Fruit fly (Drosophila melanogaster) whole organism, embryonic: ENCODE data around the gene cdi.

Experiments
- BtbVII ChIP-seq: fragments of 200-800 bp; sonication (Bioruptor generic); optimal IDR thresholded peaks from 3 replicates; lab custom pipeline; 2017; ENCODE audit warnings: missing biosample characterization, mild to moderate bottlenecking, missing genetic modification characterization
- CG1024 ChIP-seq: fragments of 200-800 bp; sonication (Bioruptor generic); IDR thresholded peaks from 2 replicates; pipeline ENCODE4 v1.3.6; 2022; ENCODE audit warnings: missing biosample characterization, missing genetic modification characterization
- CG10979 ChIP-seq: fragments of 200-800 bp; sonication (Bioruptor generic); optimal IDR thresholded peaks from 2 replicates; lab custom pipeline; 2018; ENCODE audit warnings: missing biosample characterization, mild to moderate bottlenecking, missing genetic modification characterization, moderate library complexity
- CG12219 ChIP-seq: fragments of 200-800 bp; sonication (Bioruptor generic); optimal IDR thresholded peaks from 3 replicates; lab custom pipeline; 2018; ENCODE audit warnings: missing biosample characterization, mild to moderate bottlenecking, missing genetic modification characterization
- CG13287 ChIP-seq: fragments of 200-800 bp; sonication (Bioruptor generic); IDR thresholded peaks from 2 replicates; pipeline ENCODE4 v1.3.6; 2022; ENCODE audit warnings: missing biosample characterization, missing genetic modification characterization; ENCODE audit not compliant: partially characterized antibody
- CG14050 ChIP-seq: fragments of 200-800 bp; sonication (Bioruptor generic); IDR thresholded peaks from 3 replicates; pipeline ENCODE4 v1.3.6; 2022; ENCODE audit warnings: missing biosample characterization, missing genetic modification characterization
- CG1603 ChIP-seq: fragments of 200-800 bp; sonication (Bioruptor generic); optimal IDR thresholded peaks from 2 replicates; lab custom pipeline; 2019; ENCODE audit warnings: missing biosample characterization, mild to moderate bottlenecking, missing genetic modification characterization, moderate library complexity
- CG17328 ChIP-seq: fragments of 200-800 bp; sonication (Bioruptor generic); IDR thresholded peaks from 2 replicates; pipeline ENCODE4 v1.3.6; 2022; ENCODE audit warnings: missing biosample characterization, missing genetic modification characterization
- CG2129 ChIP-seq: fragments of 200-800 bp; sonication (Bioruptor generic); IDR thresholded peaks from 2 replicates; pipeline ENCODE4 v1.3.6; 2022; ENCODE audit warnings: missing biosample characterization, missing genetic modification characterization; ENCODE audit not compliant: partially characterized antibody
- CG2889 ChIP-seq: fragments of 200-800 bp; sonication (Bioruptor generic); IDR thresholded peaks from 3 replicates; pipeline ENCODE4 v1.3.6; 2022; ENCODE audit warnings: missing biosample characterization, missing genetic modification characterization
- CG34224 ChIP-seq: fragments of 200-800 bp; sonication (Bioruptor generic); IDR thresholded peaks from 3 replicates; pipeline ENCODE4 v1.3.6; 2022; ENCODE audit warnings: missing biosample characterization, missing genetic modification characterization; ENCODE audit not compliant: partially characterized antibody
- CG3838 ChIP-seq: fragments of 200-800 bp; sonication (Bioruptor generic); optimal IDR thresholded peaks from 3 replicates; lab custom pipeline; 2016; ENCODE audit warnings: missing biosample characterization, missing genetic modification characterization
- CG4282 ChIP-seq: fragments of 200-800 bp; sonication (Bioruptor generic); optimal IDR thresholded peaks from 2 replicates; lab custom pipeline; 2016; ENCODE audit warnings: missing biosample characterization, missing genetic modification characterization
- CG6765 ChIP-seq: fragments of 200-800 bp; sonication (Bioruptor generic); optimal IDR thresholded peaks from 3 replicates; lab custom pipeline; 2017; ENCODE audit warnings: missing biosample characterization, mild to moderate bottlenecking, missing genetic modification characterization
- CG7372 ChIP-seq: fragments of 200-800 bp; sonication (Bioruptor generic); IDR thresholded peaks from 2 replicates; pipeline ENCODE4 v1.3.6; 2022; ENCODE audit warnings: missing biosample characterization, missing genetic modification characterization
- CG8478 ChIP-seq: fragments of >200 bp; optimal IDR thresholded peaks from 2 replicates; lab custom pipeline; 2018
- CG9609 ChIP-seq: fragments of 200-800 bp; sonication (Bioruptor generic); optimal IDR thresholded peaks from 3 replicates; lab custom pipeline; 2016; ENCODE audit warnings: missing biosample characterization, missing genetic modification characterization
- CG9817 ChIP-seq: fragments of 200-800 bp; sonication (Bioruptor generic); optimal IDR thresholded peaks from 2 replicates; lab custom pipeline; 2018; ENCODE audit warnings: missing biosample characterization, mild to moderate bottlenecking, missing genetic modification characterization, moderate library complexity
- Dbx ChIP-seq: fragments of 200-800 bp; sonication (Bioruptor generic); IDR thresholded peaks from 3 replicates; pipeline ENCODE4 v1.3.6; 2022; ENCODE audit warnings: missing biosample characterization, missing genetic modification characterization
- Deaf1 ChIP-seq: fragments of 200-800 bp; optimal IDR thresholded peaks from 3 replicates; lab custom pipeline; 2019; ENCODE audit warnings: missing biosample characterization, mild to moderate bottlenecking, missing genetic modification characterization, moderate library complexity
- Dp ChIP-seq: fragments of 200-800 bp; sonication (Bioruptor generic); optimal IDR thresholded peaks from 2 replicates; lab custom pipeline; 2018; ENCODE audit warnings: missing biosample characterization, mild to moderate bottlenecking, missing genetic modification characterization, moderate library complexity
- E2f2 ChIP-seq: fragments of 200-800 bp; sonication (Bioruptor generic); IDR thresholded peaks from 2 replicates; pipeline ENCODE4 v1.3.6; 2022; ENCODE audit warnings: missing biosample characterization, missing genetic modification characterization
- HLHmδ ChIP-seq: fragments of 200-800 bp; sonication (Bioruptor generic); optimal IDR thresholded peaks from 2 replicates; lab custom pipeline; 2018; ENCODE audit warnings: missing biosample characterization, mild to moderate bottlenecking, missing genetic modification characterization, moderate library complexity
- Hr3 ChIP-seq: fragments of 200-800 bp; sonication (Bioruptor generic); optimal IDR thresholded peaks from 3 replicates; lab custom pipeline; 2016; ENCODE audit warnings: missing biosample characterization, missing genetic modification characterization
- Hr51 ChIP-seq, 2 experiments: fragments of 200-800 bp; sonication (Bioruptor generic); optimal IDR thresholded peaks; 2 replicates in 1 of 2; 3 replicates in 1 of 2; lab custom pipeline; 2016 to 2018; ENCODE audit warnings: missing biosample characterization in 2 of 2, missing genetic modification characterization in 2 of 2, mild to moderate bottlenecking in 1 of 2, moderate library complexity in 1 of 2
- Pdp1 ChIP-seq, 2 experiments: fragments of 200-800 bp; sonication (Bioruptor generic); optimal IDR thresholded peaks; 3 replicates each; lab custom pipeline; 2016; ENCODE audit warnings: missing biosample characterization in 2 of 2, missing genetic modification characterization in 2 of 2, mild to moderate bottlenecking in 1 of 2, moderate library complexity in 1 of 2
- Sox102F ChIP-seq: fragments of 200-800 bp; sonication (Bioruptor generic); optimal IDR thresholded peaks from 2 replicates; lab custom pipeline; 2018; ENCODE audit warnings: missing biosample characterization, mild to moderate bottlenecking, missing genetic modification characterization, moderate library complexity
- Sry-δ ChIP-seq: fragments of 200-800 bp; sonication (Bioruptor generic); optimal IDR thresholded peaks from 2 replicates; lab custom pipeline; 2016; ENCODE audit warnings: missing biosample characterization, missing genetic modification characterization
- ara ChIP-seq: fragments of 200-800 bp; sonication (Bioruptor generic); IDR thresholded peaks from 2 replicates; pipeline ENCODE4 v1.3.6; 2022; ENCODE audit warnings: missing biosample characterization, missing genetic modification characterization
- ase ChIP-seq: fragments of 200-800 bp; sonication (Bioruptor generic); IDR thresholded peaks from 3 replicates; pipeline ENCODE4 v1.3.6; 2022; ENCODE audit warnings: missing biosample characterization, missing genetic modification characterization
- btn ChIP-seq: fragments of 200-800 bp; sonication (Bioruptor generic); optimal IDR thresholded peaks from 2 replicates; lab custom pipeline; 2016; ENCODE audit warnings: missing biosample characterization, missing genetic modification characterization
- cad ChIP-seq: fragments of >200 bp; optimal IDR thresholded peaks from 2 replicates; lab custom pipeline; 2017; ENCODE audit warnings: missing biosample characterization, missing genetic modification characterization
- crol ChIP-seq: fragments of 200-800 bp; sonication (Bioruptor generic); IDR thresholded peaks from 2 replicates; pipeline ENCODE4 v1.3.6; 2022; ENCODE audit warnings: missing biosample characterization, missing genetic modification characterization
- dati ChIP-seq: fragments of 200-800 bp; sonication (Bioruptor generic); IDR thresholded peaks from 2 replicates; pipeline ENCODE4 v1.3.6; 2022; ENCODE audit warnings: missing biosample characterization, missing genetic modification characterization
- disco-r ChIP-seq: fragments of 200-800 bp; sonication (Bioruptor generic); optimal IDR thresholded peaks from 2 replicates; lab custom pipeline; 2016; ENCODE audit warnings: missing biosample characterization, missing genetic modification characterization
- dm ChIP-seq: fragments of 200-800 bp; sonication (Bioruptor generic); optimal IDR thresholded peaks from 3 replicates; lab custom pipeline; 2016; ENCODE audit warnings: missing biosample characterization, missing genetic modification characterization
- dmrt99B ChIP-seq: fragments of 200-800 bp; sonication (Bioruptor generic); optimal IDR thresholded peaks from 2 replicates; lab custom pipeline; 2018; ENCODE audit warnings: missing biosample characterization, mild to moderate bottlenecking, missing genetic modification characterization, moderate library complexity
- dpn ChIP-seq, 2 experiments: fragments of 200-800 bp; sonication (Bioruptor generic); optimal IDR thresholded peaks; 3 replicates each; lab custom pipeline; 2016; ENCODE audit warnings: missing biosample characterization in 2 of 2, missing genetic modification characterization in 2 of 2
- gt ChIP-seq: fragments of 200-800 bp; sonication (Bioruptor generic); IDR thresholded peaks from 2 replicates; pipeline ENCODE4 v1.3.6; 2022; ENCODE audit warnings: missing biosample characterization, missing genetic modification characterization
- hb ChIP-seq: fragments of 200-800 bp; sonication (Bioruptor generic); IDR thresholded peaks from 3 replicates; pipeline ENCODE4 v1.3.6; 2022; ENCODE audit warnings: missing biosample characterization, missing genetic modification characterization; ENCODE audit not compliant: partially characterized antibody
- knrl ChIP-seq: fragments of 200-800 bp; sonication (Bioruptor generic); IDR thresholded peaks from 3 replicates; pipeline ENCODE4 v1.3.6; 2022; ENCODE audit warnings: missing biosample characterization, missing genetic modification characterization; ENCODE audit not compliant: partially characterized antibody
- nerfin-2 ChIP-seq: fragments of 200-800 bp; sonication (Bioruptor generic); IDR thresholded peaks from 2 replicates; pipeline ENCODE4 v1.3.6; 2022; ENCODE audit warnings: missing biosample characterization, missing genetic modification characterization; ENCODE audit not compliant: partially characterized antibody
- pzg ChIP-seq: fragments of 200-800 bp; sonication (Bioruptor generic); optimal IDR thresholded peaks from 3 replicates; lab custom pipeline; 2018; ENCODE audit warnings: missing biosample characterization, mild to moderate bottlenecking, missing genetic modification characterization, moderate library complexity
- sc ChIP-seq, 3 experiments: fragments of >200 bp in 2 of 3; fragments of 200-800 bp in 1 of 3; sonication (Bioruptor generic) in 1 of 3; optimal IDR thresholded peaks; 2 replicates in 2 of 3; 3 replicates in 1 of 3; lab custom pipeline; 2017; ENCODE audit warnings: mild to moderate bottlenecking in 1 of 3, missing biosample characterization in 1 of 3, missing genetic modification characterization in 1 of 3, missing genetic modification reagents in 1 of 3
- sisA ChIP-seq: fragments of 200-800 bp; sonication (Bioruptor generic); IDR thresholded peaks from 2 replicates; pipeline ENCODE4 v1.3.6; 2022; ENCODE audit warnings: missing biosample characterization, missing genetic modification characterization
- slou ChIP-seq: fragments of 200-800 bp; sonication (Bioruptor generic); optimal IDR thresholded peaks from 3 replicates; lab custom pipeline; 2016; ENCODE audit warnings: missing biosample characterization, missing genetic modification characterization
- sob ChIP-seq: fragments of 200-800 bp; sonication (Bioruptor generic); IDR thresholded peaks from 2 replicates; pipeline ENCODE4 v1.3.6; 2022; ENCODE audit warnings: missing biosample characterization, missing genetic modification characterization
- stwl ChIP-seq: fragments of 200-800 bp; sonication (Bioruptor generic); optimal IDR thresholded peaks from 3 replicates; lab custom pipeline; 2018; ENCODE audit warnings: missing biosample characterization, mild to moderate bottlenecking, missing genetic modification characterization, moderate library complexity
- tio ChIP-seq: fragments of 200-800 bp; sonication (Bioruptor generic); optimal IDR thresholded peaks from 2 replicates; lab custom pipeline; 2017; ENCODE audit warnings: missing biosample characterization, missing genetic modification characterization, inconsistent platforms

Gene cdi

DNA sequence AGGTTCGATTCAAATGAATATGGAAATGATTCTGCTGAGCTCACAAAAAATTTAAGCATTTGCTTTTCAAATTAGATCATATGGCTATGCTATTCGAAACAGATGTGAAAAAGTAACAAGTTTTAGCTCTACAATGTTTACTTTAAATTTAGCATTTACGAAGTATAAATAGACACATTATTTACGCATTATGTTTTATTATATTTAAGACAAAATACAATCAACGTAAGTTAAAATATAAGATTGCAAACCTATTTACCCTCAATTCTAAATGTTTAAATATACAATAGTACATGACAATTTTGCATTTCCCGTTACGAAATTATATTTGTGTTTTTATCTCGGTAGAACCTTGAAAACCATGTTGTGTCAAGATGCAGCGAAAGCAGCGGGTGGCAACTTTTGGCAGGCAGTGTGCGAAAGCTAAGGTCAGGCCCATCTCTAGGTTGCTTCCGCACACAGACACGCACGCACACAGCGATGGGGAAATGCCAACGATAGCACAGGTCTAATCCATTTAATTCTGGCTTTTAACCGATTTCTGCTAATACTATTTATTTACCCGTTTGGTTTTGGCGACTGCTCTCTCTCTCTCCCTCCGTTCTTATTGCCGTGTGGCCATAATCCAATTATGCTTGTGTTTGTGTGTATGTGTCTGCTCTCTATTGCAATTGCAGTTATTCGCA lies 800 bp downstream of the cdi start (continued):
- TF ChIP-seq CG1603 (tag; lab: Kevin White, UChicago) (peak; percentile 16), gt (GFP tag; lab: Robert Waterston, UW) (no peak), sisA (no peak), Deaf1 (tag; lab: Kevin White, UChicago) (no peak), BtbVII (GFP tag; lab: Kevin White, UChicago) (peak; percentile 35), CG17328 (GFP tag; lab: Robert Waterston, UW) (no peak), CG34224 (GFP tag; lab: Robert Waterston, UW) (no peak), Hr3 (GFP tag; lab: Kevin White, UChicago) (peak; percentile 19), CG8478 (lab: Kevin White, UChicago) (no peak), pzg (GFP tag; lab: Kevin White, UChicago) (no peak), slou (GFP tag; lab: Kevin White, UChicago) (no peak), dati (no peak), nerfin-2 (GFP tag; lab: Robert Waterston, UW) (no peak), sc (optimal IDR thresholded peaks at IDR 0.05; lab: Kevin White, UChicago) (no peak), sc (GFP tag; optimal IDR thresholded peaks at IDR 0.05; lab: Kevin White, UChicago) (peak; percentile 12), sob (peak; percentile 7; the same call in 1 of the 2 replicates), CG2129 (GFP tag; lab: Robert Waterston, UW) (no peak), CG3838 (GFP tag; lab: Kevin White, UChicago) (no peak), CG9609 (GFP tag; lab: Kevin White, UChicago) (no peak), CG9817 (peak; percentile 39), hb (GFP tag; lab: Robert Waterston, UW) (no peak), Pdp1 (GFP tag; optimal IDR thresholded peaks at IDR 0.05; lab: Kevin White, UChicago) (no peak), crol (no peak), CG13287 (no peak), CG1024 (GFP tag; lab: Robert Waterston, UW) (no peak), Hr51 (GFP tag; optimal IDR thresholded peaks at IDR 0.05; lab: Kevin White, UChicago) (peak in 1 of 2 experiments; percentile 23), CG12219 (peak; percentile 20), dpn (GFP tag; optimal IDR thresholded peaks at IDR 0.05; lab: Kevin White, UChicago) (peak in 1 of 2 experiments; percentile 29), CG7372 (GFP tag; lab: Robert Waterston, UW) (no peak), stwl (tag; lab: Kevin White, UChicago) (no peak), Sry-δ (peak; percentile 54), CG6765 (GFP tag; lab: Kevin White, UChicago) (no peak), Sox102F (GFP tag; lab: Kevin White, UChicago) (peak; percentile 13), E2f2 (GFP tag; lab: Robert Waterston, UW) (no peak), btn (GFP tag; lab: Kevin White, UChicago) (no peak), ase (GFP tag; lab: Robert Waterston, UW) (no peak), ara (no peak), dm (GFP tag; lab: Kevin White, UChicago) (no peak), knrl (GFP tag; lab: Robert Waterston, UW) (no peak), CG14050 (GFP tag; lab: Robert Waterston, UW) (no peak), disco-r (GFP tag; lab: Kevin White, UChicago) (no peak), HLHmδ (no peak), dmrt99B (tag; lab: Kevin White, UChicago) (peak; percentile 40), CG10979 (tag; lab: Kevin White, UChicago) (peak; percentile 31), Dp (GFP tag; lab: Kevin White, UChicago) (no peak), CG4282 (GFP tag; lab: Kevin White, UChicago) (no peak), cad (GFP tag; lab: Kevin White, UChicago) (no peak), CG2889 (GFP tag; lab: Robert Waterston, UW) (no peak), tio (GFP tag; lab: Kevin White, UChicago) (peak; percentile 39), Dbx (no peak)
